Worm (Caenorhabditis elegans) whole organism, L1 larva: Measurements from ENCODE around the gene flp-4.

Source experiments
- C16A3.4 ChIP-seq: fragments of 150-350 bp; optimal IDR thresholded peaks from 2 replicates; lab custom pipeline; 2014; ENCODE audit warnings: missing biosample characterization, missing genetic modification characterization
- F16B12.6 ChIP-seq: fragments of 150-350 bp; optimal IDR thresholded peaks from 2 replicates; lab custom pipeline; 2014; ENCODE audit warnings: missing biosample characterization, missing genetic modification characterization
- ama-1 ChIP-seq: fragments of 150-350 bp; optimal IDR thresholded peaks from 2 replicates; lab custom pipeline; 2014
- blmp-1 ChIP-seq: fragments of 150-350 bp; optimal IDR thresholded peaks from 2 replicates; lab custom pipeline; 2014; ENCODE audit warnings: missing biosample characterization, missing genetic modification characterization
- ceh-63 ChIP-seq: fragments of 200-800 bp; sonication (Bioruptor generic); optimal IDR thresholded peaks from 2 replicates; lab custom pipeline; 2018; ENCODE audit warnings: mild to moderate bottlenecking, missing genetic modification characterization, missing compliant biosample characterization
- ceh-82 ChIP-seq, 3 experiments: fragments of 150-350 bp in 1 of 3; sonication (generic microtip) in 2 of 3; optimal IDR thresholded peaks; 2 replicates each; lab custom pipeline; 2014 to 2017; ENCODE audit warnings: missing biosample characterization in 3 of 3, missing genetic modification characterization in 3 of 3
- ceh-90 ChIP-seq: sonication (generic microtip); optimal IDR thresholded peaks from 2 replicates; lab custom pipeline; 2016; ENCODE audit warnings: missing genetic modification characterization, missing compliant biosample characterization
- dsc-1 ChIP-seq: sonication (generic microtip); optimal IDR thresholded peaks from 2 replicates; lab custom pipeline; 2016; ENCODE audit warnings: mild to moderate bottlenecking, missing genetic modification characterization, missing compliant biosample characterization
- efl-1 ChIP-seq, 4 experiments: fragments of 150-350 bp; optimal IDR thresholded peaks in 3 of 4; peaks in 1 of 4; 1 replicate in 1 of 4; 2 replicates in 3 of 4; lab custom pipeline; 2014; ENCODE audit warnings: missing biosample characterization in 2 of 4, missing genetic modification characterization in 2 of 4, missing genetic modification reagents in 2 of 4
- egl-13 ChIP-seq: sonication (generic microtip); optimal IDR thresholded peaks from 2 replicates; lab custom pipeline; 2016; ENCODE audit warnings: missing genotype, missing genetic modification reagents, missing genetic modification characterization, missing compliant biosample characterization
- egl-27 ChIP-seq, 2 experiments: fragments of 150-350 bp in 1 of 2; sonication (generic microtip); optimal IDR thresholded peaks; 3 replicates each; lab custom pipeline; 2017 to 2018; ENCODE audit warnings: missing biosample characterization in 2 of 2, missing genetic modification characterization in 2 of 2, missing genetic modification reagents in 2 of 2
- elt-2 ChIP-seq: sonication (generic microtip); optimal IDR thresholded peaks from 2 replicates; lab custom pipeline; 2016; ENCODE audit warnings: missing genetic modification characterization, mild to moderate bottlenecking, inconsistent platforms, missing compliant biosample characterization, missing genetic modification reagents
- elt-3 ChIP-seq, 6 experiments: fragments of 150-350 bp in 1 of 6; sonication (generic microtip); optimal IDR thresholded peaks; 2 replicates each; lab custom pipeline; 2017 to 2018; ENCODE audit warnings: missing biosample characterization in 6 of 6, missing genetic modification characterization in 6 of 6, inconsistent platforms in 1 of 6
- fkh-10 ChIP-seq: sonication (generic microtip); optimal IDR thresholded peaks from 2 replicates; lab custom pipeline; 2017; ENCODE audit warnings: missing biosample characterization, missing genetic modification reagents, missing genetic modification characterization
- fkh-8 ChIP-seq: sonication (generic microtip); optimal IDR thresholded peaks from 2 replicates; lab custom pipeline; 2016; ENCODE audit warnings: mild to moderate bottlenecking, missing genetic modification characterization, missing compliant biosample characterization
- fos-1 ChIP-seq: fragments of 150-350 bp; optimal IDR thresholded peaks from 2 replicates; lab custom pipeline; 2014; ENCODE audit warnings: missing biosample characterization, missing genetic modification characterization
- grh-1 ChIP-seq: fragments of 200-800 bp; sonication (Bioruptor generic); IDR thresholded peaks from 2 replicates; pipeline ENCODE4 v1.3.6; 2022; ENCODE audit warnings: missing genetic modification reagents, missing genetic modification characterization, missing compliant biosample characterization
- hlh-17 ChIP-seq: fragments of 200-800 bp; sonication (Bioruptor generic); optimal IDR thresholded peaks from 2 replicates; lab custom pipeline; 2018; ENCODE audit warnings: missing genetic modification characterization, mild to moderate bottlenecking, missing compliant biosample characterization, moderate library complexity, borderline replicate concordance
- hpl-2 ChIP-seq: fragments of 150-350 bp; optimal IDR thresholded peaks from 2 replicates; lab custom pipeline; 2014; ENCODE audit warnings: missing biosample characterization, missing genetic modification reagents, missing genetic modification characterization
- jun-1 ChIP-seq: fragments of 150-350 bp; optimal IDR thresholded peaks from 2 replicates; lab custom pipeline; 2014; ENCODE audit warnings: missing biosample characterization, missing genetic modification reagents, missing genetic modification characterization
- lin-13 ChIP-seq: fragments of 150-350 bp; optimal IDR thresholded peaks from 2 replicates; lab custom pipeline; 2014; ENCODE audit warnings: missing biosample characterization, missing genetic modification reagents, missing genetic modification characterization
- lin-14 ChIP-seq: fragments of 200-800 bp; sonication (Bioruptor generic); optimal IDR thresholded peaks from 2 replicates; lab custom pipeline; 2018; ENCODE audit warnings: mild to moderate bottlenecking, missing genetic modification characterization, moderate library complexity, missing compliant biosample characterization
- lin-15B ChIP-seq: fragments of 150-350 bp; sonication (generic microtip); optimal IDR thresholded peaks from 3 replicates; lab custom pipeline; 2014; ENCODE audit warnings: missing biosample characterization, missing genetic modification characterization
- lin-35 ChIP-seq, 2 experiments: fragments of 150-350 bp; optimal IDR thresholded peaks; 2 replicates each; lab custom pipeline; 2014; ENCODE audit warnings: missing biosample characterization in 2 of 2, missing genetic modification characterization in 2 of 2, missing genetic modification reagents in 2 of 2
- lir-3 ChIP-seq: sonication (generic microtip); optimal IDR thresholded peaks from 2 replicates; lab custom pipeline; 2016; ENCODE audit warnings: mild to moderate bottlenecking, missing genetic modification characterization, moderate library complexity, missing compliant biosample characterization; ENCODE audit not compliant: poor library complexity
- lsy-2 ChIP-seq, 2 experiments: fragments of 150-350 bp; optimal IDR thresholded peaks; 2 replicates each; lab custom pipeline; 2014; ENCODE audit warnings: missing biosample characterization in 2 of 2, missing genetic modification characterization in 2 of 2
- mab-9 ChIP-seq: fragments of 200-800 bp; sonication (Bioruptor generic); IDR thresholded peaks from 2 replicates; pipeline ENCODE4 v1.3.6; 2022; ENCODE audit warnings: missing genetic modification reagents, missing genetic modification characterization, missing compliant biosample characterization
- mdl-1 ChIP-seq, 2 experiments: fragments of 150-350 bp; optimal IDR thresholded peaks; 2 replicates each; lab custom pipeline; 2014 to 2017; ENCODE audit warnings: missing biosample characterization in 2 of 2, missing genetic modification characterization in 2 of 2, inconsistent platforms in 1 of 2
- nhr-19 ChIP-seq: fragments of 200-800 bp; sonication (Bioruptor generic); conservative IDR thresholded peaks from 2 replicates; pipeline ENCODE4 v1.3.6; 2022; ENCODE audit warnings: missing genetic modification characterization, missing compliant biosample characterization
- nhr-20 ChIP-seq: sonication (generic microtip); optimal IDR thresholded peaks from 2 replicates; lab custom pipeline; 2016; ENCODE audit warnings: mild to moderate bottlenecking, missing genetic modification characterization, missing compliant biosample characterization
- nhr-237 ChIP-seq: fragments of 150-350 bp; optimal IDR thresholded peaks from 2 replicates; lab custom pipeline; 2014; ENCODE audit warnings: missing biosample characterization, missing genetic modification characterization
- nhr-71 ChIP-seq: sonication (generic microtip); optimal IDR thresholded peaks from 2 replicates; lab custom pipeline; 2016; ENCODE audit warnings: mild to moderate bottlenecking, missing genetic modification characterization, moderate library complexity, missing compliant biosample characterization
- nhr-90 ChIP-seq: sonication (generic microtip); optimal IDR thresholded peaks from 2 replicates; lab custom pipeline; 2016; ENCODE audit warnings: mild to moderate bottlenecking, missing genetic modification characterization, missing compliant biosample characterization; ENCODE audit not compliant: poor library complexity
- pag-3 ChIP-seq: sonication (generic microtip); optimal IDR thresholded peaks from 2 replicates; lab custom pipeline; 2017; ENCODE audit warnings: missing genetic modification characterization, mild to moderate bottlenecking, missing compliant biosample characterization, antibody characterized with exemption, borderline replicate concordance; ENCODE audit not compliant: insufficient read depth
- pqm-1 ChIP-seq: sonication (generic microtip); optimal IDR thresholded peaks from 3 replicates; lab custom pipeline; 2017; ENCODE audit warnings: missing biosample characterization, missing genetic modification characterization
- rnt-1 ChIP-seq: sonication (generic microtip); optimal IDR thresholded peaks from 2 replicates; lab custom pipeline; 2016; ENCODE audit warnings: mild to moderate bottlenecking, missing genetic modification characterization, moderate library complexity, missing compliant biosample characterization
- skn-1 ChIP-seq: fragments of 150-350 bp; optimal IDR thresholded peaks from 2 replicates; lab custom pipeline; 2014; ENCODE audit warnings: missing biosample characterization, missing genetic modification characterization
- snpc-4 ChIP-seq: fragments of 150-350 bp; optimal IDR thresholded peaks from 2 replicates; lab custom pipeline; 2014; ENCODE audit warnings: missing biosample characterization, missing genetic modification characterization
- snu-23 ChIP-seq: sonication (generic microtip); optimal IDR thresholded peaks from 2 replicates; lab custom pipeline; 2016; ENCODE audit warnings: missing genetic modification characterization, missing compliant biosample characterization
- swsn-7 ChIP-seq: sonication (generic microtip); optimal IDR thresholded peaks from 2 replicates; lab custom pipeline; 2016; ENCODE audit warnings: missing genetic modification characterization, missing compliant biosample characterization
- tlp-1 ChIP-seq: fragments of 150-350 bp; optimal IDR thresholded peaks from 2 replicates; lab custom pipeline; 2014; ENCODE audit warnings: missing biosample characterization, missing genetic modification characterization
- unc-98 ChIP-seq: fragments of 200-800 bp; sonication (Bioruptor generic); IDR thresholded peaks from 2 replicates; pipeline ENCODE4 v1.3.6; 2022; ENCODE audit warnings: missing genetic modification characterization, missing compliant biosample characterization
- vab-15 ChIP-seq: sonication (generic microtip); optimal IDR thresholded peaks from 2 replicates; lab custom pipeline; 2017; ENCODE audit warnings: missing genotype, mild to moderate bottlenecking, missing genetic modification characterization, missing compliant biosample characterization
- zip-4 ChIP-seq: fragments of 200-800 bp; sonication (Bioruptor generic); optimal IDR thresholded peaks from 2 replicates; lab custom pipeline; 2018; ENCODE audit warnings: mild to moderate bottlenecking, missing genetic modification characterization, moderate library complexity, missing compliant biosample characterization

The flp-4 gene

ce11 chrII:10048568-10048967, at the start of gene flp-4:
TSS of gene flp-4 (plus strand) at chrII:10048868.
- TF ChIP-seq egl-13 (tag; lab: Kevin White, UChicago), result no peak
- TF ChIP-seq hlh-17 (GFP tag; lab: Kevin White, UChicago), result no peak
- TF ChIP-seq lin-14 (GFP tag; lab: Kevin White, UChicago), result no peak
- no peak for TF ChIP-seq vab-15
- no peak for TF ChIP-seq ceh-90
- no peak for TF ChIP-seq rnt-1 (tag; lab: Kevin White, UChicago)

ce11 chrII:10001065-10001464, 47.6 kb upstream of the flp-4 start, which contains the start of gene nlt-1:
TSS of gene nlt-1 (minus strand) at chrII:10001142.
- no peak for TF ChIP-seq fkh-10 (GFP tag; lab: Kevin White, UChicago)
- no peak for TF ChIP-seq snpc-4 (tag; lab: Kevin White, UChicago)
- TF ChIP-seq blmp-1 (tag; lab: Kevin White, UChicago), result peak; percentile 60
- peak; percentile 66 for TF ChIP-seq nhr-20 (tag; lab: Kevin White, UChicago)
- peak; percentile 38 for TF ChIP-seq nhr-71 (tag; lab: Kevin White, UChicago)
- TF ChIP-seq swsn-7 (tag; lab: Kevin White, UChicago), result no peak
- no peak for TF ChIP-seq dsc-1
- TF ChIP-seq grh-1, result no peak
- no peak for TF ChIP-seq hlh-17 (GFP tag; lab: Kevin White, UChicago)
- TF ChIP-seq egl-27 (tag; optimal IDR thresholded peaks at IDR 0.05; lab: Kevin White, UChicago), result no peak
- peak in 1 of 2 experiments; percentile 31 for TF ChIP-seq lsy-2 (tag; optimal IDR thresholded peaks at IDR 0.05; lab: Kevin White, UChicago)
- TF ChIP-seq lin-14 (GFP tag; lab: Kevin White, UChicago), result no peak
- no peak for TF ChIP-seq fos-1
- no peak for TF ChIP-seq C16A3.4 (tag; lab: Kevin White, UChicago)
- TF ChIP-seq ceh-82 (tag; optimal IDR thresholded peaks at IDR 0.05; lab: Kevin White, UChicago), result no peak
- TF ChIP-seq unc-98 (GFP tag; lab: Robert Waterston, UW), result no peak
- TF ChIP-seq snu-23 (GFP tag; lab: Kevin White, UChicago), result no peak
- TF ChIP-seq nhr-90 (tag; lab: Kevin White, UChicago), result peak; percentile 25
- no peak for TF ChIP-seq fkh-8
- TF ChIP-seq jun-1 (tag; lab: Kevin White, UChicago), result no peak
- peak; percentile 59 for TF ChIP-seq tlp-1 (tag; lab: Kevin White, UChicago)
- TF ChIP-seq lin-15B (tag; lab: Kevin White, UChicago), result no peak
- no peak for TF ChIP-seq skn-1 (tag; lab: Kevin White, UChicago)
- TF ChIP-seq elt-2 (tag; lab: Kevin White, UChicago), result peak; percentile 95
- no peak for TF ChIP-seq lin-13
- no peak for TF ChIP-seq mdl-1 (tag; optimal IDR thresholded peaks at IDR 0.05; lab: Kevin White, UChicago)
- no peak for TF ChIP-seq pag-3 (tag; lab: Kevin White, UChicago)
- TF ChIP-seq ceh-63 (GFP tag; lab: Kevin White, UChicago), result no peak
- TF ChIP-seq hpl-2, result no peak
- no peak for TF ChIP-seq ama-1 (lab: Kevin White, UChicago)
- TF ChIP-seq nhr-237 (tag; lab: Kevin White, UChicago), result no peak
- peak; percentile 62 for TF ChIP-seq pqm-1 (tag; lab: Kevin White, UChicago)
- peak in 1 of 2 experiments; percentile 58 for TF ChIP-seq lin-35 (GFP tag; optimal IDR thresholded peaks at IDR 0.05; lab: Kevin White, UChicago)
- TF ChIP-seq efl-1 (optimal IDR thresholded peaks at IDR 0.05; lab: Kevin White, UChicago), result no peak
- TF ChIP-seq efl-1 (GFP tag; optimal IDR thresholded peaks at IDR 0.05 in 1 of 2; lab: Kevin White, UChicago), result peak in 1 of 2 experiments; percentile 2
- TF ChIP-seq lir-3 (tag; lab: Kevin White, UChicago), result no peak
- TF ChIP-seq nhr-19, result 0 out of 2 replicates have a peak, but pooled peaks have one; percentile 2
- TF ChIP-seq elt-3 (tag; optimal IDR thresholded peaks at IDR 0.05; lab: Kevin White, UChicago), result peak in 1 of 6 experiments; percentile 41
- TF ChIP-seq zip-4 (GFP tag; lab: Kevin White, UChicago), result no peak
- no peak for TF ChIP-seq mab-9
- TF ChIP-seq F16B12.6 (tag; lab: Kevin White, UChicago), result no peak
